Worm (Caenorhabditis elegans) whole organism, mixed stage, embryonic: ENCODE results near the gene sfxn-1.1.

Experiments
- M03D4.4 ChIP-seq: sonication (generic microtip); optimal IDR thresholded peaks from 2 replicates; lab custom pipeline; 2017; ENCODE audit warnings: mild to moderate bottlenecking, missing genetic modification characterization, missing compliant biosample characterization
- bed-3 ChIP-seq: fragments of 200-800 bp; sonication (Bioruptor generic); optimal IDR thresholded peaks from 3 replicates; lab custom pipeline; 2018; ENCODE audit warnings: mild to moderate bottlenecking, missing genetic modification characterization, moderate library complexity, missing compliant biosample characterization
- ceh-39 ChIP-seq: fragments of 150-350 bp; optimal IDR thresholded peaks from 2 replicates; lab custom pipeline; 2014; ENCODE audit warnings: missing biosample characterization, missing genetic modification characterization
- ceh-43 ChIP-seq: fragments of 200-800 bp; sonication (Bioruptor generic); optimal IDR thresholded peaks from 2 replicates; lab custom pipeline; 2018; ENCODE audit warnings: mild to moderate bottlenecking, missing genetic modification characterization, moderate library complexity, missing compliant biosample characterization
- ceh-83 ChIP-seq: fragments of 200-800 bp; sonication (Bioruptor generic); optimal IDR thresholded peaks from 2 replicates; lab custom pipeline; 2018; ENCODE audit warnings: mild to moderate bottlenecking, missing genetic modification characterization, missing compliant biosample characterization
- ces-1 ChIP-seq: fragments of 150-350 bp; optimal IDR thresholded peaks from 2 replicates; lab custom pipeline; 2014; ENCODE audit warnings: missing biosample characterization, missing genetic modification reagents, missing genetic modification characterization
- cnd-1 ChIP-seq: fragments of 200-800 bp; sonication (Bioruptor generic); optimal IDR thresholded peaks from 2 replicates; lab custom pipeline; 2018; ENCODE audit warnings: mild to moderate bottlenecking, missing genetic modification characterization, missing compliant biosample characterization
- elt-1 ChIP-seq: sonication (generic microtip); optimal IDR thresholded peaks from 2 replicates; lab custom pipeline; 2017; ENCODE audit warnings: missing genetic modification characterization, mild to moderate bottlenecking, missing compliant biosample characterization, antibody characterized with exemption, moderate library complexity, borderline replicate concordance; ENCODE audit not compliant: insufficient read depth
- elt-3 ChIP-seq: fragments of 150-350 bp; optimal IDR thresholded peaks from 2 replicates; lab custom pipeline; 2014; ENCODE audit warnings: missing biosample characterization, missing genetic modification characterization
- flh-1 ChIP-seq: fragments of 200-800 bp; sonication (Bioruptor generic); optimal IDR thresholded peaks from 2 replicates; lab custom pipeline; 2018; ENCODE audit warnings: mild to moderate bottlenecking, missing genetic modification characterization, moderate library complexity, missing compliant biosample characterization
- hlh-1 ChIP-seq: fragments of 150-350 bp; optimal IDR thresholded peaks from 2 replicates; lab custom pipeline; 2014; ENCODE audit warnings: missing biosample characterization, missing genetic modification reagents, missing genetic modification characterization
- lin-13 ChIP-seq: fragments of 150-350 bp; optimal IDR thresholded peaks from 2 replicates; lab custom pipeline; 2014; ENCODE audit warnings: missing biosample characterization, missing genetic modification characterization
- lin-32 ChIP-seq: fragments of 200-800 bp; sonication (Bioruptor generic); optimal IDR thresholded peaks from 2 replicates; lab custom pipeline; 2018; ENCODE audit warnings: mild to moderate bottlenecking, missing genetic modification characterization, missing compliant biosample characterization
- mab-5 ChIP-seq: fragments of 150-350 bp; optimal IDR thresholded peaks from 2 replicates; lab custom pipeline; 2014; ENCODE audit warnings: missing biosample characterization, missing genetic modification characterization
- mep-1 ChIP-seq: fragments of 150-350 bp; optimal IDR thresholded peaks from 2 replicates; lab custom pipeline; 2017; ENCODE audit warnings: missing biosample characterization, missing genetic modification reagents, missing genetic modification characterization, inconsistent platforms
- nhr-2 ChIP-seq: fragments of 150-350 bp; optimal IDR thresholded peaks from 2 replicates; lab custom pipeline; 2014; ENCODE audit warnings: missing biosample characterization, missing genetic modification characterization
- nhr-237 ChIP-seq: fragments of 150-350 bp; optimal IDR thresholded peaks from 2 replicates; lab custom pipeline; 2014; ENCODE audit warnings: missing biosample characterization, missing genetic modification characterization
- nhr-28 ChIP-seq: fragments of 150-350 bp; optimal IDR thresholded peaks from 2 replicates; lab custom pipeline; 2014; ENCODE audit warnings: missing biosample characterization, missing genetic modification characterization
- nhr-76 ChIP-seq: sonication (generic microtip); optimal IDR thresholded peaks from 2 replicates; lab custom pipeline; 2017; ENCODE audit warnings: missing biosample characterization, missing genetic modification characterization
- pha-4 ChIP-seq: fragments of 150-350 bp; optimal IDR thresholded peaks from 2 replicates; lab custom pipeline; 2018; ENCODE audit warnings: missing biosample characterization, missing genetic modification reagents, missing genetic modification characterization
- sem-2 ChIP-seq: fragments of 200-800 bp; sonication (Bioruptor generic); optimal IDR thresholded peaks from 2 replicates; lab custom pipeline; 2018; ENCODE audit warnings: mild to moderate bottlenecking, missing genetic modification characterization, missing compliant biosample characterization
- snpc-4 ChIP-seq: fragments of 150-350 bp; optimal IDR thresholded peaks from 2 replicates; lab custom pipeline; 2014; ENCODE audit warnings: missing biosample characterization, missing genetic modification characterization
- sptf-1 ChIP-seq: sonication (generic microtip); optimal IDR thresholded peaks from 2 replicates; lab custom pipeline; 2017; ENCODE audit warnings: mild to moderate bottlenecking, missing genetic modification characterization, moderate library complexity, missing compliant biosample characterization
- unc-120 ChIP-seq: sonication (generic microtip); optimal IDR thresholded peaks from 2 replicates; lab custom pipeline; 2017; ENCODE audit warnings: missing genetic modification characterization, missing compliant biosample characterization; ENCODE audit not compliant: poor library complexity, severe bottlenecking
- unc-39 ChIP-seq: fragments of 150-350 bp; optimal IDR thresholded peaks from 2 replicates; lab custom pipeline; 2014; ENCODE audit warnings: missing biosample characterization, missing genetic modification characterization
- unc-62 ChIP-seq: fragments of 150-350 bp; optimal IDR thresholded peaks from 2 replicates; lab custom pipeline; 2014; ENCODE audit warnings: missing biosample characterization, missing genetic modification reagents, missing genetic modification characterization
- zip-8 ChIP-seq: fragments of 150-350 bp; optimal IDR thresholded peaks from 2 replicates; lab custom pipeline; 2014; ENCODE audit warnings: missing biosample characterization, missing genetic modification characterization
- ztf-11 ChIP-seq: fragments of 150-350 bp; optimal IDR thresholded peaks from 2 replicates; lab custom pipeline; 2014; ENCODE audit warnings: missing biosample characterization, missing genetic modification characterization

sfxn-1.1 gene

ce11 chrII:9550718-9551117 is 32.0 kb upstream of the sfxn-1.1 start, which contains the start of gene sra-6:
sra-6 (minus strand) TSS chrII:9550818.
- TF ChIP-seq mep-1 (tag; lab: Kevin White, UChicago): no peak
- TF ChIP-seq mab-5: no peak
- no peak for TF ChIP-seq sptf-1 (tag; lab: Kevin White, UChicago)
- TF ChIP-seq bed-3 (GFP tag; lab: Kevin White, UChicago): no peak
- no peak for TF ChIP-seq nhr-76 (tag; lab: Kevin White, UChicago)
- TF ChIP-seq hlh-1 (tag; lab: Kevin White, UChicago): no peak
- TF ChIP-seq unc-120 (tag; lab: Kevin White, UChicago): no peak
- TF ChIP-seq lin-13 (tag; lab: Kevin White, UChicago): no peak
- TF ChIP-seq cnd-1 (tag; lab: Kevin White, UChicago): no peak
- no peak for TF ChIP-seq ceh-83 (GFP tag; lab: Kevin White, UChicago)
- TF ChIP-seq snpc-4: no peak
- no peak for TF ChIP-seq unc-62 (GFP tag; lab: Kevin White, UChicago)
- TF ChIP-seq nhr-237: no peak
- TF ChIP-seq sem-2: no peak
- TF ChIP-seq nhr-28: no peak
- no peak for TF ChIP-seq ztf-11 (tag; lab: Kevin White, UChicago)

DNA sequence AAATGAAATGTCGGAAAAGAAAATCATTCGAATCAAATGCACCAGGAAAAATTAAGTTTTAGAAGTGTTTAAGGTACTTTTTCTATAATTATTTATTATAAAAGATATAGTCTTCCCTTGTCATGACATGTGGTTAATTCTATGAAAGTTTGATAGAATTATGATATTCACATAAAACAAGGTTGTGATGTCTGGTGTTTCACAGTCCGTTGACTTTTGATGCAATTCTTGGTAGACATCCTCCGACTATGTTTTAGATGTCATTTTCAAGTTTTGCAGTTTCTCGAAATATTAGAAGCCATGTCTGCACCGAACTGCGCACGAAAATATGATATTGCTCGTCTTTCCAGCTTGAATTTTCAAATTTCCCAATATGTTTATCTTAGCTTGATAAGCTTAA is 25.7 kb upstream of the sfxn-1.1 start, which contains the start of gene sra-7:
Gene sra-7 (plus strand): TSS at position 301 of the 400 bp plus-strand sequence.
- TF ChIP-seq nhr-2 (no peak), zip-8 (tag; lab: Kevin White, UChicago) (no peak), pha-4 (tag; lab: Kevin White, UChicago) (no peak), hlh-1 (tag; lab: Kevin White, UChicago) (no peak), ceh-39 (tag; lab: Kevin White, UChicago) (no peak), sptf-1 (tag; lab: Kevin White, UChicago) (no peak), ztf-11 (tag; lab: Kevin White, UChicago) (no peak), ces-1 (GFP tag; lab: Kevin White, UChicago) (no peak), lin-32 (GFP tag; lab: Kevin White, UChicago) (no peak), sem-2 (no peak), elt-1 (tag; lab: Kevin White, UChicago) (no peak), unc-39 (tag; lab: Kevin White, UChicago) (no peak), nhr-237 (no peak), nhr-76 (tag; lab: Kevin White, UChicago) (no peak)

DNA sequence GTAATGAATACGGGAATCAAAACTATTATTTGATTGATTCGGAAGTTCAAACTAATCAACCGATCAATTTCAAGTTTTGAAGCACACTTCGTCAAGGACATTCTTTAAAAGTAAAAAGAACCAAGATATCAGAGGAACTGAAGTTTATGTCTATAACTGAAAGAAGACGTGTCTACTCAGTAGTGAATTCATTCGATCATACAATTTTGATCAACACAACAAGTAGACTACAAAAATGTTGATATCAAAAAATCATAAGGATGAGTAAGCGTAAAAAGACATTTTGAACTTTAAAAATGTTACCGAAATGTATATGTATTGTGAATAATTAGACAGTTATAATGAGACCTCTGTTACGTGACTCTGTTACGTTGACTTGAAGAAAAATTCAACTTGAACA is 24.1 kb upstream of the sfxn-1.1 start, which contains the start of gene sra-4:
Gene sra-4 (minus strand): TSS at position 101 of the 400 bp plus-strand sequence.
- TF ChIP-seq zip-8 (tag; lab: Kevin White, UChicago) (no peak), hlh-1 (tag; lab: Kevin White, UChicago) (no peak), snpc-4 (no peak), ceh-83 (GFP tag; lab: Kevin White, UChicago) (no peak)

ce11 chrII:9540723-9541122 is 22.0 kb upstream of the sfxn-1.1 start, which contains the start of gene sra-3:
sra-3 (minus strand) TSS chrII:9540823.
- no peak for TF ChIP-seq lin-13 (tag; lab: Kevin White, UChicago)

ce11 chrII:9537429-9537828 is 18.7 kb upstream of the sfxn-1.1 start, which contains the start of gene sra-8:
sra-8 (plus strand) TSS chrII:9537729.
- TF ChIP-seq zip-8 (tag; lab: Kevin White, UChicago) (peak; percentile 51), ceh-39 (tag; lab: Kevin White, UChicago) (no peak)

- TF ChIP-seq M03D4.4 (tag; lab: Kevin White, UChicago) (no peak), unc-62 (GFP tag; lab: Kevin White, UChicago) (no peak)
These were observed 13.3 kb upstream of the sfxn-1.1 start, which contains the start of gene sra-9 for ce11 chrII:9532011-9532410. sra-9 (plus strand) TSS chrII:9532311.

- TF ChIP-seq ceh-43 (GFP tag; lab: Kevin White, UChicago) (no peak), elt-3 (tag; lab: Kevin White, UChicago) (no peak), unc-62 (GFP tag; lab: Kevin White, UChicago) (no peak), unc-39 (tag; lab: Kevin White, UChicago) (no peak), lin-32 (GFP tag; lab: Kevin White, UChicago) (no peak), mab-5 (no peak), nhr-76 (tag; lab: Kevin White, UChicago) (no peak), ces-1 (GFP tag; lab: Kevin White, UChicago) (no peak), flh-1 (GFP tag; lab: Kevin White, UChicago) (no peak), zip-8 (tag; lab: Kevin White, UChicago) (no peak), elt-1 (tag; lab: Kevin White, UChicago) (no peak), cnd-1 (tag; lab: Kevin White, UChicago) (no peak), bed-3 (GFP tag; lab: Kevin White, UChicago) (no peak)
- TF ChIP-seq, all 35 proteins: peak for 0
These were observed 9.8 kb upstream of the sfxn-1.1 start, which contains the start of gene sra-2 for ce11 chrII:9528480-9528879. sra-2 (plus strand) TSS chrII:9528780.
